Worm (Caenorhabditis elegans) whole organism, mixed stage, embryonic: ENCODE results near the gene F54E2.9.

ENCODE experiments used
- ces-1 ChIP-seq: fragments of 150-350 bp; optimal IDR thresholded peaks from 2 replicates; lab custom pipeline; 2014; ENCODE audit warnings: missing biosample characterization, missing genetic modification reagents, missing genetic modification characterization
- elt-1 ChIP-seq: sonication (generic microtip); optimal IDR thresholded peaks from 2 replicates; lab custom pipeline; 2017; ENCODE audit warnings: missing genetic modification characterization, mild to moderate bottlenecking, missing compliant biosample characterization, antibody characterized with exemption, moderate library complexity, borderline replicate concordance; ENCODE audit not compliant: insufficient read depth
- ham-2 ChIP-seq: fragments of 200-800 bp; sonication (Bioruptor generic); optimal IDR thresholded peaks from 2 replicates; lab custom pipeline; 2018; ENCODE audit warnings: mild to moderate bottlenecking, missing genetic modification characterization, missing compliant biosample characterization
- mab-5 ChIP-seq: fragments of 150-350 bp; optimal IDR thresholded peaks from 2 replicates; lab custom pipeline; 2014; ENCODE audit warnings: missing biosample characterization, missing genetic modification characterization
- nhr-237 ChIP-seq: fragments of 150-350 bp; optimal IDR thresholded peaks from 2 replicates; lab custom pipeline; 2014; ENCODE audit warnings: missing biosample characterization, missing genetic modification characterization
- nhr-76 ChIP-seq: sonication (generic microtip); optimal IDR thresholded peaks from 2 replicates; lab custom pipeline; 2017; ENCODE audit warnings: missing biosample characterization, missing genetic modification characterization
- ztf-11 ChIP-seq: fragments of 150-350 bp; optimal IDR thresholded peaks from 2 replicates; lab custom pipeline; 2014; ENCODE audit warnings: missing biosample characterization, missing genetic modification characterization

DNA sequence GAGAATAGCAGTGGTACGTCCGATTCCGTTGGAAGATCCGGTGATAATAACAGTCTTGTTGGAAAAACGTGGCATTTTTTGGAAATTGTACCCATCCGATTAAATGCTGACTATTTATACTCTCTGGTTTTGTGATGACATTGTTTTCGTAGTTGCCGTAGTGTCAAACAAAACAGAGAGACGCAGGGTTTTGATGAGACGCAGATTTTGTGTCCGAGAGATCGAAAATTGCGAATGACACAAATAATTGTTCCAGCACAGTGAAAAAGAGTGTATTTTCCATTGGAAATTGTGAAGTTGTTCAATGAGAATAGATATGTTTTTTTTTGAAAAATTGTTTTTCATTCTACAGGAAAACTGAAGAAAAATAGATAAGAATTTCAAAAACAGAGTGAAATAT is 50.7 kb downstream of the F54E2.9 start, which contains the start of gene R05D8.7:
- TF ChIP-seq ztf-11 (tag; lab: Kevin White, UChicago) (no peak), nhr-76 (tag; lab: Kevin White, UChicago) (no peak), ces-1 (GFP tag; lab: Kevin White, UChicago) (no peak), elt-1 (tag; lab: Kevin White, UChicago) (no peak), mab-5 (tag; lab: Kevin White, UChicago) (no peak), nhr-237 (no peak), ham-2 (GFP tag; lab: Kevin White, UChicago) (no peak)
